Fruit fly (Drosophila melanogaster) whole organism, wandering third instar larva: Measurements from ENCODE around the gene CG13059.

ENCODE experiments used
- Abd-B ChIP-seq: fragments of >200 bp; optimal IDR thresholded peaks from 2 replicates; lab custom pipeline; 2017; ENCODE audit warnings: missing biosample characterization, missing genetic modification characterization
- CG9705 ChIP-seq: fragments of 200-800 bp; sonication (Bioruptor generic); optimal IDR thresholded peaks from 2 replicates; lab custom pipeline; 2018; ENCODE audit warnings: missing biosample characterization, mild to moderate bottlenecking, missing genetic modification characterization
- N ChIP-seq: fragments of >200 bp; optimal IDR thresholded peaks from 2 replicates; lab custom pipeline; 2018; ENCODE audit warnings: missing biosample characterization, missing external identifiers, missing genetic modification characterization
- Rel ChIP-seq, 2 experiments: fragments of 200-800 bp; sonication (Bioruptor generic) in 1 of 2; optimal IDR thresholded peaks; 2 replicates in 1 of 2; 3 replicates in 1 of 2; lab custom pipeline; 2016 to 2019; ENCODE audit warnings: mild to moderate bottlenecking in 2 of 2, missing biosample characterization in 2 of 2, missing genetic modification characterization in 2 of 2, moderate library complexity in 1 of 2
- h ChIP-seq: fragments of 200-800 bp; sonication (Bioruptor generic); optimal IDR thresholded peaks from 3 replicates; lab custom pipeline; 2016; ENCODE audit warnings: missing biosample characterization, mild to moderate bottlenecking, missing genetic modification characterization
- jim ChIP-seq: fragments of 175-275, 200-325 bp; sonication (Bioruptor generic); optimal IDR thresholded peaks from 2 replicates; lab custom pipeline; 2016; ENCODE audit warnings: missing biosample characterization, mild to moderate bottlenecking, missing genetic modification characterization
- pan ChIP-seq: fragments of >200 bp; optimal IDR thresholded peaks from 2 replicates; lab custom pipeline; 2017
- sage ChIP-seq: fragments of 200-800 bp; sonication (Bioruptor generic); optimal IDR thresholded peaks from 2 replicates; lab custom pipeline; 2016; ENCODE audit warnings: missing biosample characterization, mild to moderate bottlenecking, missing genetic modification characterization
- sv ChIP-seq: fragments of 200-800 bp; sonication (Bioruptor generic); optimal IDR thresholded peaks from 3 replicates; lab custom pipeline; 2016; ENCODE audit warnings: missing biosample characterization, missing genetic modification characterization
- tai ChIP-seq: sonication (Bioruptor generic); optimal IDR thresholded peaks from 2 replicates; lab custom pipeline; 2016; ENCODE audit warnings: missing biosample characterization, missing genetic modification characterization

DNA sequence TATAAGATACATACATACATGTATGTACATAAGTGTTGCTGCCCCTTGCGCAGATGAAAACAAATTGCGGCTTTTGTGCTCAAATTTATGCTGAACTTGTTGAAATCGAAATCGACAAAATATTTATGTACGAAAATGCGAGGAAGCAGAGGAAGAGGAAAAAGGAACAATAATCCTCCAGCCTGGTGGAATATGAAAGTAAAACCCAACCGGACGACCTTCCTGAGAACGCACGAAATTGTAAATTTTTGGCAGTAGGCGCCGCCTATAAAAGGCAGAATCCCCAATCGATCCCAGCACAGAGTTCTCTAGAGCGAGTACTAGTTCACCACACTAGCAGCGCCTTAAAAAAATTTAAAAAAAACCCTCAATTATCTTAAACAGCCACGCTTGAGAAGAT, 41.1 kb downstream of the CG13059 start, which contains the start of gene Cpr72Eb:
- no peak for TF ChIP-seq pan
- no peak for TF ChIP-seq N (GFP tag; lab: Kevin White, UChicago)
- TF ChIP-seq sv (GFP tag; lab: Kevin White, UChicago) = no peak
- no peak for TF ChIP-seq Rel (GFP tag; optimal IDR thresholded peaks at IDR 0.05; lab: Kevin White, UChicago)
- no peak for TF ChIP-seq Rel (tag; optimal IDR thresholded peaks at IDR 0.05; lab: Kevin White, UChicago)
- no peak for TF ChIP-seq CG9705
- TF ChIP-seq sage = no peak
- no peak for TF ChIP-seq h (GFP tag; lab: Kevin White, UChicago)
- TF ChIP-seq tai = no peak
- TF ChIP-seq jim = no peak
- no peak for TF ChIP-seq Abd-B (GFP tag; lab: Kevin White, UChicago)
